Worm (Caenorhabditis elegans): Measurements from ENCODE around the gene F46B6.2.

ce11 chrV:9803176-9803575 is 31.1 kb downstream of the F46B6.2 start, which contains the start of gene sru-39:
- TF ChIP-seq klf-2 (GFP tag; conservative IDR thresholded peaks at IDR 0.05) (no peak), tab-1 (GFP tag; IDR thresholded peaks at IDR 0.05) (no peak), ztf-29 (GFP tag; IDR thresholded peaks at IDR 0.05) (no peak)
